Worm (Caenorhabditis elegans) whole organism, L4 larva: ENCODE results near the gene Y39H10B.2.

Experiments used
- F49E8.2 ChIP-seq: sonication (generic microtip); optimal IDR thresholded peaks from 2 replicates; lab custom pipeline; 2016; ENCODE audit warnings: missing compliant biosample characterization, mild to moderate bottlenecking, missing genetic modification characterization, borderline replicate concordance
- T20F7.1 ChIP-seq: fragments of 200-800 bp; sonication (Bioruptor generic); optimal IDR thresholded peaks from 2 replicates; lab custom pipeline; 2018; ENCODE audit warnings: mild to moderate bottlenecking, missing genetic modification characterization, missing compliant biosample characterization
- T26A8.4 ChIP-seq: fragments of 200-800 bp; sonication (Bioruptor generic); IDR thresholded peaks from 2 replicates; pipeline ENCODE4 v1.3.6; 2022; ENCODE audit warnings: missing genetic modification characterization, missing compliant biosample characterization
- Y75B8A.6 ChIP-seq: fragments of 200-800 bp; sonication (Bioruptor generic); IDR thresholded peaks from 2 replicates; pipeline ENCODE4 v1.3.6; 2022; ENCODE audit warnings: missing genetic modification reagents, missing genetic modification characterization, missing compliant biosample characterization
- ceh-20 ChIP-seq: fragments of 200-800 bp; sonication (Bioruptor generic); IDR thresholded peaks from 2 replicates; pipeline ENCODE4 v1.3.6; 2022; ENCODE audit warnings: missing genetic modification reagents, missing genetic modification characterization, missing compliant biosample characterization
- daf-12 ChIP-seq: fragments of 150-350 bp; optimal IDR thresholded peaks from 2 replicates; lab custom pipeline; 2014; ENCODE audit warnings: missing biosample characterization, missing genetic modification reagents, missing genetic modification characterization
- daf-16 ChIP-seq, 3 experiments: sonication (generic microtip); optimal IDR thresholded peaks; 2 replicates each; lab custom pipeline; 2016 to 2017; ENCODE audit warnings: missing genetic modification characterization in 3 of 3, missing genetic modification reagents in 3 of 3, mild to moderate bottlenecking in 2 of 3, missing compliant biosample characterization in 2 of 3, missing biosample characterization in 1 of 3, moderate library complexity in 1 of 3
- daf-8 ChIP-seq: fragments of 200-800 bp; sonication (Bioruptor generic); IDR thresholded peaks from 2 replicates; pipeline ENCODE4 v1.3.6; 2022; ENCODE audit warnings: missing genetic modification characterization, missing compliant biosample characterization
- dmd-6 ChIP-seq: fragments of 200-800 bp; sonication (Bioruptor generic); IDR thresholded peaks from 2 replicates; pipeline ENCODE4 v1.3.6; 2022; ENCODE audit warnings: missing genetic modification reagents, missing genetic modification characterization, missing compliant biosample characterization
- dpl-1 ChIP-seq: fragments of 150-350 bp; optimal IDR thresholded peaks from 2 replicates; lab custom pipeline; 2014; ENCODE audit warnings: missing biosample characterization, missing genetic modification reagents, missing genetic modification characterization
- duxl-1 ChIP-seq: sonication (generic microtip); optimal IDR thresholded peaks from 2 replicates; lab custom pipeline; 2016; ENCODE audit warnings: mild to moderate bottlenecking, missing genetic modification characterization, moderate library complexity, missing compliant biosample characterization; ENCODE audit not compliant: poor library complexity
- dve-1 ChIP-seq: sonication (generic microtip); optimal IDR thresholded peaks from 2 replicates; lab custom pipeline; 2017; ENCODE audit warnings: antibody characterized with exemption, mild to moderate bottlenecking, missing genetic modification characterization, missing compliant biosample characterization; ENCODE audit not compliant: insufficient read depth
- egl-27 ChIP-seq: sonication (generic microtip); optimal IDR thresholded peaks from 3 replicates; lab custom pipeline; 2017; ENCODE audit warnings: missing biosample characterization, missing genetic modification reagents, missing genetic modification characterization
- egl-43 ChIP-seq: fragments of 200-800 bp; sonication (Bioruptor generic); IDR thresholded peaks from 2 replicates; pipeline ENCODE4 v1.3.6; 2022; ENCODE audit warnings: missing genetic modification reagents, missing genetic modification characterization, missing compliant biosample characterization
- fos-1 ChIP-seq: fragments of 150-350 bp; optimal IDR thresholded peaks from 2 replicates; lab custom pipeline; 2014; ENCODE audit warnings: missing biosample characterization, missing genetic modification characterization
- hlh-11 ChIP-seq: fragments of 200-800 bp; sonication (Bioruptor generic); optimal IDR thresholded peaks from 2 replicates; lab custom pipeline; 2018; ENCODE audit warnings: mild to moderate bottlenecking, missing genetic modification characterization, missing compliant biosample characterization
- hlh-30 ChIP-seq: sonication (generic microtip); optimal IDR thresholded peaks from 2 replicates; lab custom pipeline; 2017; ENCODE audit warnings: antibody characterized with exemption, mild to moderate bottlenecking, missing genetic modification characterization, missing compliant biosample characterization; ENCODE audit not compliant: insufficient read depth
- hmg-1.1 ChIP-seq: fragments of 200-800 bp; sonication (Bioruptor generic); IDR thresholded peaks from 2 replicates; pipeline ENCODE4 v1.3.6; 2022; ENCODE audit warnings: missing genetic modification reagents, missing genetic modification characterization, missing compliant biosample characterization
- lin-38 ChIP-seq: fragments of 200-800 bp; sonication (Bioruptor generic); IDR thresholded peaks from 2 replicates; pipeline ENCODE4 v1.3.6; 2022; ENCODE audit warnings: missing genetic modification reagents, missing genetic modification characterization, missing compliant biosample characterization
- lsy-2 ChIP-seq, 2 experiments: fragments of 150-350 bp in 1 of 2; sonication (generic microtip) in 1 of 2; optimal IDR thresholded peaks; 2 replicates each; lab custom pipeline; 2014 to 2017; ENCODE audit warnings: missing biosample characterization in 2 of 2, missing genetic modification characterization in 2 of 2
- madf-5 ChIP-seq, 2 experiments: fragments of 200-800 bp; sonication (Bioruptor generic); IDR thresholded peaks; 2 replicates each; pipeline ENCODE4 v1.3.6; 2022; ENCODE audit warnings: missing compliant biosample characterization in 2 of 2, missing genetic modification characterization in 2 of 2
- madf-9 ChIP-seq: fragments of 200-800 bp; sonication (Bioruptor generic); conservative IDR thresholded peaks from 2 replicates; pipeline ENCODE4 v1.3.6; 2022; ENCODE audit warnings: missing genetic modification reagents, missing genetic modification characterization, missing compliant biosample characterization
- mdl-1 ChIP-seq, 2 experiments: fragments of 150-350 bp in 1 of 2; sonication (generic microtip) in 1 of 2; optimal IDR thresholded peaks; 2 replicates each; lab custom pipeline; 2014 to 2017; ENCODE audit warnings: missing biosample characterization in 2 of 2, missing genetic modification characterization in 2 of 2
- mep-1 ChIP-seq: fragments of 150-350 bp; sonication (generic microtip); optimal IDR thresholded peaks from 3 replicates; lab custom pipeline; 2014; ENCODE audit warnings: missing biosample characterization, missing genetic modification characterization
- mxl-2 ChIP-seq: fragments of 200-800 bp; sonication (Bioruptor generic); conservative IDR thresholded peaks from 2 replicates; pipeline ENCODE4 v1.3.6; 2022; ENCODE audit warnings: missing genetic modification reagents, missing genetic modification characterization, missing compliant biosample characterization
- mxl-3 ChIP-seq: fragments of 200-800 bp; sonication (Bioruptor generic); optimal IDR thresholded peaks from 2 replicates; lab custom pipeline; 2018; ENCODE audit warnings: mild to moderate bottlenecking, missing genetic modification characterization, missing compliant biosample characterization
- nhr-10 ChIP-seq: fragments of 150-350 bp; optimal IDR thresholded peaks from 2 replicates; lab custom pipeline; 2014; ENCODE audit warnings: missing biosample characterization, missing genetic modification characterization
- nhr-102 ChIP-seq: sonication (generic microtip); optimal IDR thresholded peaks from 2 replicates; lab custom pipeline; 2016; ENCODE audit warnings: mild to moderate bottlenecking, missing genetic modification characterization, moderate library complexity, missing compliant biosample characterization
- nhr-111 ChIP-seq: fragments of 200-800 bp; sonication (Bioruptor generic); optimal IDR thresholded peaks from 2 replicates; lab custom pipeline; 2018; ENCODE audit warnings: mild to moderate bottlenecking, missing genetic modification characterization, missing compliant biosample characterization
- nhr-237 ChIP-seq: sonication (generic microtip); optimal IDR thresholded peaks from 2 replicates; lab custom pipeline; 2017; ENCODE audit warnings: missing biosample characterization, missing genetic modification characterization
- nhr-25 ChIP-seq: sonication (generic microtip); optimal IDR thresholded peaks from 2 replicates; lab custom pipeline; 2017; ENCODE audit warnings: missing genetic modification characterization, mild to moderate bottlenecking, missing compliant biosample characterization, antibody characterized with exemption, moderate library complexity, borderline replicate concordance; ENCODE audit not compliant: insufficient read depth
- nhr-42 ChIP-seq: fragments of 200-800 bp; sonication (Bioruptor generic); IDR thresholded peaks from 2 replicates; pipeline ENCODE4 v1.3.6; 2022; ENCODE audit warnings: missing genetic modification characterization, missing compliant biosample characterization
- nhr-48 ChIP-seq: sonication (generic microtip); optimal IDR thresholded peaks from 2 replicates; lab custom pipeline; 2016; ENCODE audit warnings: mild to moderate bottlenecking, missing genetic modification characterization, missing compliant biosample characterization
- pqm-1 ChIP-seq: sonication (generic microtip); optimal IDR thresholded peaks from 2 replicates; lab custom pipeline; 2017; ENCODE audit warnings: missing biosample characterization, missing genetic modification characterization
- rbr-2 ChIP-seq: sonication (generic microtip); optimal IDR thresholded peaks from 2 replicates; lab custom pipeline; 2016; ENCODE audit warnings: missing genotype, missing genetic modification characterization, missing compliant biosample characterization
- sdz-12 ChIP-seq: fragments of 200-800 bp; sonication (Bioruptor generic); optimal IDR thresholded peaks from 2 replicates; lab custom pipeline; 2018; ENCODE audit warnings: mild to moderate bottlenecking, missing genetic modification characterization, missing compliant biosample characterization
- snpc-1.2 ChIP-seq: fragments of 200-800 bp; sonication (Bioruptor generic); IDR thresholded peaks from 2 replicates; pipeline ENCODE4 v1.3.6; 2022; ENCODE audit warnings: missing genetic modification reagents, missing genetic modification characterization, missing compliant biosample characterization
- snpc-4 ChIP-seq: fragments of 150-350 bp; optimal IDR thresholded peaks from 2 replicates; lab custom pipeline; 2014; ENCODE audit warnings: missing biosample characterization, missing genetic modification characterization
- spr-1 ChIP-seq: sonication (generic microtip); optimal IDR thresholded peaks from 2 replicates; lab custom pipeline; 2016; ENCODE audit warnings: mild to moderate bottlenecking, missing genetic modification characterization, missing compliant biosample characterization
- unc-130 ChIP-seq: sonication (generic microtip); optimal IDR thresholded peaks from 2 replicates; lab custom pipeline; 2016; ENCODE audit warnings: missing genetic modification reagents, missing genetic modification characterization, missing compliant biosample characterization
- vab-7 ChIP-seq: fragments of 200-800 bp; sonication (Bioruptor generic); IDR thresholded peaks from 2 replicates; pipeline ENCODE4 v1.3.6; 2022; ENCODE audit warnings: missing genetic modification reagents, missing genetic modification characterization, missing compliant biosample characterization
- zag-1 ChIP-seq: fragments of 150-350 bp; optimal IDR thresholded peaks from 2 replicates; lab custom pipeline; 2014; ENCODE audit warnings: missing biosample characterization, missing genetic modification characterization

Gene Y39H10B.2

DNA sequence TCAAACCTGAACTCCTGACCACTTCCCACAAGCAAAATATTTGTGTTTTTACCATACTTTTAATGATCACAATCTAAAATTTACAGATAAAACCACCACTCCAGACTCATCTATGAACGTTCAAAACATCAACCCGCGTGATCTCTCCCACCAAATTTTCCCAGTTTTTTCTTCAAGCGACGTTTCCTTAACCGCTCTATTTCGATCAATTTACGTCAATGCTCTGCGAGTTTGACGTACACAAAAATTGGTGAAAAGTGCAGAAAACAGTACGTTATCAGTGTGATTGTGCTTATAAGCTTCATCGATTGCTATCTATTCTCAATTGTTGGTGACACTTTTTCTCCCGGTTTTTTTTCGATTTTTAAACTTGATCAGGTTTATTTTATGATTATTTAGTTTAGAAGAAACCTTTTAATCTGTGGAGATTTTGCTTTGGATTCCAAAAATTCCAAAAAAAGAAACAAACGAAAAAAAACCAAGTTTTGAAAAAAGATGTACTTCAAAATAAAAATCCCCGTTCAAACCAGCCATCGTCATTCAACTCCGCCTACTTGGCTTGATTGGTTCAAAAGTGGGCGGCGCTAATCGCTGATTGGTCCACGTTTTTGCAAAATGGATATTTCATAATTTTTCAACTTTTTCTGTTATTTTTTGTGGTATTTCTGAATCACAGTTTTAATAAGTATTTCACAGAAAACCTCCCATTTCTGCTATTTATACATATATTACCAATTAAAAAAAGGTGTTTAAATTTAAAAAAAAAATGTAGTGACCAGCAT lies 36.1 kb upstream of the Y39H10B.2 start (continued):
- TF ChIP-seq sdz-12 (GFP tag; lab: Kevin White, UChicago) (no peak), dmd-6 (GFP tag; lab: Robert Waterston, UW) (peak; percentile 88), nhr-10 (tag; lab: Kevin White, UChicago) (no peak), duxl-1 (no peak), snpc-1.2 (no peak), madf-9 (GFP tag; lab: Robert Waterston, UW) (no peak), unc-130 (no peak), hmg-1.1 (no peak), daf-8 (GFP tag; lab: Robert Waterston, UW) (no peak), egl-27 (no peak), egl-43 (no peak), dpl-1 (GFP tag; lab: Kevin White, UChicago) (no peak), fos-1 (no peak), vab-7 (no peak), mep-1 (tag; lab: Kevin White, UChicago) (peak; percentile 47), nhr-25 (tag; lab: Kevin White, UChicago) (no peak), zag-1 (no peak), daf-12 (tag; lab: Kevin White, UChicago) (no peak), mdl-1 (tag; optimal IDR thresholded peaks at IDR 0.05; lab: Kevin White, UChicago) (peak in 1 of 2 experiments; percentile 27), madf-5 (GFP tag; IDR thresholded peaks at IDR 0.05; lab: Robert Waterston, UW) (no peak), snpc-4 (tag; lab: Kevin White, UChicago) (no peak), mxl-2 (no peak), hlh-30 (peak; percentile 68), daf-16 (GFP tag; optimal IDR thresholded peaks at IDR 0.05; lab: Kevin White, UChicago) (no peak), daf-16 (tag; optimal IDR thresholded peaks at IDR 0.05; lab: Kevin White, UChicago) (peak; percentile 96)

DNA sequence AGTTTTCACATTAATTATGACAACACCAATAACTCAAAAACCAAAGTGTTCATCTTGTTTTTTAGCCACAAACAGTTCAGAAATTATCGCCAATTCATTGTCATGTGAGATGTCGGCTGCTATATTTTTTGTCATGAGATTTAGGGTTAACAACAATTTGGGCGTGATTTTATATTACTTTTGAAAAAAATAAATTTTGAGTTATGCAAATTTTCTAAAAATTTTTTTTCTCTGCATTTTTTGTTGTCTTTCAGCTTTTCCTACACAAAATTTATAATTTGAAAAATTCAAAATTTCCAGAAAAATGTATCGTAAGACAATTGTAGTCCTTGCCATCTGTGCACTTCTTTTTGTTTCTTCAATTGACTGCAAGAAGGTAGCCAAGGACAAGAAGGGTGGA lies 35.5 kb upstream of the Y39H10B.2 start, which contains the start of gene F59B1.2:
Gene F59B1.2 (plus strand): TSS at position 301 of the 400 bp plus-strand sequence.
- TF ChIP-seq hlh-30 = peak; percentile 27
- TF ChIP-seq T20F7.1 (GFP tag; lab: Kevin White, UChicago) = peak; percentile 4
- no peak for TF ChIP-seq rbr-2

DNA sequence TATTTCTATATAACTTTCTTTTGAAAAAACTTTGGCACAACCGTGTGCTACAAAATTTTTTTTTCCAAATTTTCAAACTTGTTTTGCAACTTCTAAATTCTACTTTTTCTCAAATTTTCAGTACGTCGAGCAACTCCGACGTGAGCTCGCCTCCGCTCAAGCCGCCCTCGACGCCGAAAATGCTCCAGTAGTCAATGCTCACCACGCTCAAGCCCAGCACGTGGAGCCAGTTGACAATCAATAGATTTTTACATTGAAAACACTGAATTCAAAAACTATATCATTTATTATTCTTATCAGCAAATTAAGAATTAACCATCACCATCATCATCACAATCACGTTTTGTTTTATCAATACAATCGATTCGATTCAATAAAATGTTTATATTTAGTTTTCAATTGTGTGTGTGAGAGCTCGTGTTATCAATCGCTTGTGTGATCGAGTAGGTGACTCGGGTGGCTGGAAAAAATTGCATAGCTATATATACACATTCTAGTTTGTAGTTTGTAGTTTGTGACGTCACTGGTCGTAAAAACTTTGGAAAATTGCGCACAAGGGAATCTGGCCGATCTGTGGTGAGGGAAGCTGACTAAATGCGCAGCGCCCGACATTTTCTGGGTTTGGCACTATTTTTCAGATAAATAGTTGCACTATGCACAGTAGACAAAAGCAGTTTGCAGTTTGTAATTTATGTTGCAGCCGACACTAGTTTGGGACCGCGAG lies 34.1 kb upstream of the Y39H10B.2 start:
- peak; percentile 79 for TF ChIP-seq nhr-48 (tag; lab: Kevin White, UChicago)
- peak in 1 of 2 experiments; percentile 57 for TF ChIP-seq mdl-1 (tag; optimal IDR thresholded peaks at IDR 0.05; lab: Kevin White, UChicago)
- TF ChIP-seq spr-1 (tag; lab: Kevin White, UChicago) = no peak
- TF ChIP-seq hlh-11 = peak; percentile 78
- TF ChIP-seq F49E8.2 (tag; lab: Kevin White, UChicago) = no peak
- TF ChIP-seq mxl-3 (GFP tag; lab: Kevin White, UChicago) = peak; percentile 59
- 0 out of 2 replicates have a peak, but pooled peaks have one; percentile 31 for TF ChIP-seq lin-38 (GFP tag; lab: Robert Waterston, UW)
- peak; percentile 70 for TF ChIP-seq mep-1 (tag; lab: Kevin White, UChicago)
- TF ChIP-seq nhr-111 = no peak
- TF ChIP-seq madf-9 (GFP tag; lab: Robert Waterston, UW) = no peak
- TF ChIP-seq egl-27 = no peak
- no peak for TF ChIP-seq vab-7
- TF ChIP-seq dve-1 (tag; lab: Kevin White, UChicago) = peak; percentile 97
- TF ChIP-seq lsy-2 (tag; optimal IDR thresholded peaks at IDR 0.05; lab: Kevin White, UChicago) = peak in 1 of 2 experiments; percentile 39
- no peak for TF ChIP-seq Y75B8A.6 (GFP tag; lab: Robert Waterston, UW)
- TF ChIP-seq T20F7.1 (GFP tag; lab: Kevin White, UChicago) = peak; percentile 54
- peak; percentile 76 for TF ChIP-seq pqm-1 (tag; lab: Kevin White, UChicago)
- TF ChIP-seq nhr-102 = peak; percentile 91
- 0 out of 2 replicates have a peak, but pooled peaks have one; percentile 6 for TF ChIP-seq hmg-1.1
- TF ChIP-seq hlh-30 = peak; percentile 83
- TF ChIP-seq nhr-237 = no peak
- TF ChIP-seq dpl-1 (GFP tag; lab: Kevin White, UChicago) = no peak
- TF ChIP-seq duxl-1 = peak; percentile 42
- TF ChIP-seq nhr-42 = peak; percentile 67
- TF ChIP-seq ceh-20 (GFP tag; lab: Robert Waterston, UW) = 0 out of 2 replicates have a peak, but pooled peaks have one; percentile 7
- peak; percentile 73 for TF ChIP-seq T26A8.4
